Worm (Caenorhabditis elegans) whole organism, young adult: ENCODE measurements around the gene wrt-3.

Experiments used
- B0019.2 ChIP-seq: fragments of 200-800 bp; sonication (Bioruptor generic); conservative IDR thresholded peaks from 2 replicates; pipeline ENCODE4 v1.3.6; 2022; ENCODE audit warnings: missing genetic modification reagents, missing genetic modification characterization, missing compliant biosample characterization
- C17E4.6 ChIP-seq: fragments of 200-800 bp; sonication (Bioruptor generic); IDR thresholded peaks from 2 replicates; pipeline ENCODE4 v1.3.6; 2022; ENCODE audit warnings: missing genetic modification reagents, missing genetic modification characterization, missing compliant biosample characterization
- F23B12.7 ChIP-seq: sonication (generic microtip); optimal IDR thresholded peaks from 2 replicates; lab custom pipeline; 2017; ENCODE audit warnings: missing genetic modification characterization, mild to moderate bottlenecking, missing compliant biosample characterization, antibody characterized with exemption, moderate library complexity; ENCODE audit not compliant: insufficient read depth
- F33H1.4 ChIP-seq: fragments of 200-800 bp; sonication (Bioruptor generic); IDR thresholded peaks from 2 replicates; pipeline ENCODE4 v1.3.6; 2022; ENCODE audit warnings: missing genetic modification reagents, missing genetic modification characterization, missing compliant biosample characterization
- F39B2.1 ChIP-seq: fragments of 200-800 bp; sonication (Bioruptor generic); IDR thresholded peaks from 2 replicates; pipeline ENCODE4 v1.3.6; 2022; ENCODE audit warnings: missing genetic modification reagents, missing genetic modification characterization, missing compliant biosample characterization
- F49E8.2 ChIP-seq: sonication (generic microtip); optimal IDR thresholded peaks from 3 replicates; lab custom pipeline; 2017; ENCODE audit warnings: missing genetic modification characterization, mild to moderate bottlenecking, missing compliant biosample characterization, antibody characterized with exemption, moderate library complexity; ENCODE audit not compliant: insufficient read depth
- F52B5.7 ChIP-seq: sonication (generic microtip); optimal IDR thresholded peaks from 2 replicates; lab custom pipeline; 2016; ENCODE audit warnings: mild to moderate bottlenecking, missing genetic modification characterization, missing compliant biosample characterization
- F55B11.4 ChIP-seq: sonication (generic microtip); optimal IDR thresholded peaks from 2 replicates; lab custom pipeline; 2016; ENCODE audit warnings: missing compliant biosample characterization, missing genetic modification characterization, borderline replicate concordance; ENCODE audit not compliant: insufficient read depth
- Y53F4B.3 ChIP-seq: fragments of 200-800 bp; sonication (Bioruptor generic); IDR thresholded peaks from 2 replicates; pipeline ENCODE4 v1.3.6; 2022; ENCODE audit warnings: missing genetic modification reagents, missing genetic modification characterization, missing compliant biosample characterization
- Y53G8AR.9 ChIP-seq: fragments of 200-800 bp; sonication (Bioruptor generic); conservative IDR thresholded peaks from 2 replicates; pipeline ENCODE4 v1.3.6; 2022; ENCODE audit warnings: missing genetic modification reagents, missing genetic modification characterization, missing compliant biosample characterization
- Y79H2A.3 ChIP-seq: fragments of 200-800 bp; sonication (Bioruptor generic); conservative IDR thresholded peaks from 2 replicates; pipeline ENCODE4 v1.3.6; 2022; ENCODE audit warnings: missing genetic modification reagents, missing genetic modification characterization, missing compliant biosample characterization
- atf-7 ChIP-seq: sonication (generic microtip); optimal IDR thresholded peaks from 2 replicates; lab custom pipeline; 2017; ENCODE audit warnings: mild to moderate bottlenecking, missing genetic modification characterization, missing compliant biosample characterization
- attf-3 ChIP-seq: fragments of 200-800 bp; sonication (Bioruptor generic); conservative IDR thresholded peaks from 2 replicates; pipeline ENCODE4 v1.3.6; 2022; ENCODE audit warnings: missing genetic modification reagents, missing genetic modification characterization, missing compliant biosample characterization
- bed-1 ChIP-seq: fragments of 200-800 bp; sonication (Bioruptor generic); IDR thresholded peaks from 2 replicates; pipeline ENCODE4 v1.3.6; 2022; ENCODE audit warnings: missing genetic modification reagents, missing genetic modification characterization, missing compliant biosample characterization
- ceh-100 ChIP-seq: fragments of 200-800 bp; sonication (Bioruptor generic); IDR thresholded peaks from 2 replicates; pipeline ENCODE4 v1.3.6; 2022; ENCODE audit warnings: missing genetic modification reagents, missing genetic modification characterization, missing compliant biosample characterization
- ceh-27 ChIP-seq: fragments of 200-800 bp; sonication (Bioruptor generic); optimal IDR thresholded peaks from 2 replicates; lab custom pipeline; 2018; ENCODE audit warnings: mild to moderate bottlenecking, missing genetic modification characterization, moderate library complexity, missing compliant biosample characterization
- dox-1 ChIP-seq: fragments of 200-800 bp; sonication (Bioruptor generic); IDR thresholded peaks from 2 replicates; pipeline ENCODE4 v1.3.6; 2022; ENCODE audit warnings: missing genetic modification reagents, missing genetic modification characterization, missing compliant biosample characterization
- egl-18 ChIP-seq: fragments of 200-800 bp; sonication (Bioruptor generic); IDR thresholded peaks from 2 replicates; pipeline ENCODE4 v1.3.6; 2022; ENCODE audit warnings: missing genetic modification reagents, missing genetic modification characterization, missing compliant biosample characterization
- egrh-3 ChIP-seq: fragments of 200-800 bp; sonication (Bioruptor generic); IDR thresholded peaks from 2 replicates; pipeline ENCODE4 v1.3.6; 2022; ENCODE audit warnings: missing genetic modification reagents, missing genetic modification characterization, missing compliant biosample characterization
- hmg-20 ChIP-seq: fragments of 200-800 bp; sonication (Bioruptor generic); IDR thresholded peaks from 2 replicates; pipeline ENCODE4 v1.3.6; 2022; ENCODE audit warnings: missing genetic modification reagents, missing genetic modification characterization, missing compliant biosample characterization
- let-607 ChIP-seq, 2 experiments: fragments of 200-800 bp in 1 of 2; sonication (Bioruptor generic) in 1 of 2; sonication (generic microtip) in 1 of 2; optimal IDR thresholded peaks; 2 replicates each; lab custom pipeline; 2016 to 2018; ENCODE audit warnings: mild to moderate bottlenecking in 2 of 2, missing compliant biosample characterization in 2 of 2, missing genetic modification characterization in 2 of 2, moderate library complexity in 2 of 2, missing genotype in 1 of 2
- lin-54 ChIP-seq: fragments of 200-800 bp; sonication (Bioruptor generic); optimal IDR thresholded peaks from 2 replicates; lab custom pipeline; 2018; ENCODE audit warnings: mild to moderate bottlenecking, missing genetic modification characterization, missing compliant biosample characterization
- lir-1 ChIP-seq: fragments of 200-800 bp; sonication (Bioruptor generic); conservative IDR thresholded peaks from 2 replicates; pipeline ENCODE4 v1.3.6; 2022; ENCODE audit warnings: missing genetic modification reagents, missing genetic modification characterization, missing compliant biosample characterization
- madf-3 ChIP-seq: fragments of 200-800 bp; sonication (Bioruptor generic); IDR thresholded peaks from 2 replicates; pipeline ENCODE4 v1.3.6; 2022; ENCODE audit warnings: missing genetic modification reagents, missing genetic modification characterization, missing compliant biosample characterization
- mes-4 ChIP-seq: sonication (generic microtip); optimal IDR thresholded peaks from 2 replicates; lab custom pipeline; 2016; ENCODE audit warnings: missing genotype, missing genetic modification characterization, missing compliant biosample characterization
- nfya-1 ChIP-seq: sonication (generic microtip); optimal IDR thresholded peaks from 2 replicates; lab custom pipeline; 2017; ENCODE audit warnings: antibody characterized with exemption, missing compliant biosample characterization, missing genetic modification characterization, borderline replicate concordance; ENCODE audit not compliant: insufficient read depth
- nfya-2 ChIP-seq: fragments of 200-800 bp; sonication (Bioruptor generic); IDR thresholded peaks from 2 replicates; pipeline ENCODE4 v1.3.6; 2022; ENCODE audit warnings: missing genetic modification reagents, missing genetic modification characterization, missing compliant biosample characterization
- nhr-80 ChIP-seq: sonication (generic microtip); optimal IDR thresholded peaks from 2 replicates; lab custom pipeline; 2016; ENCODE audit warnings: missing genetic modification characterization, missing compliant biosample characterization
- nhr-90 ChIP-seq: sonication (generic microtip); optimal IDR thresholded peaks from 2 replicates; lab custom pipeline; 2016; ENCODE audit warnings: missing genotype, mild to moderate bottlenecking, missing genetic modification characterization, missing compliant biosample characterization
- repo-1 ChIP-seq: sonication (generic microtip); optimal IDR thresholded peaks from 2 replicates; lab custom pipeline; 2017; ENCODE audit warnings: mild to moderate bottlenecking, missing genetic modification characterization, missing compliant biosample characterization
- sdz-38 ChIP-seq: sonication (generic microtip); optimal IDR thresholded peaks from 2 replicates; lab custom pipeline; 2016; ENCODE audit warnings: missing genotype, missing genetic modification characterization, missing compliant biosample characterization
- tbx-9 ChIP-seq: sonication (generic microtip); optimal IDR thresholded peaks from 2 replicates; lab custom pipeline; 2016; ENCODE audit warnings: borderline replicate concordance, missing genetic modification characterization, inconsistent platforms, missing compliant biosample characterization
- tlf-1 ChIP-seq: fragments of 200-800 bp; sonication (Bioruptor generic); optimal IDR thresholded peaks from 2 replicates; lab custom pipeline; 2018; ENCODE audit warnings: mild to moderate bottlenecking, missing genetic modification characterization, missing compliant biosample characterization
- unc-62 ChIP-seq: fragments of 150-350 bp; optimal IDR thresholded peaks from 2 replicates; lab custom pipeline; 2014; ENCODE audit warnings: missing biosample characterization, missing genetic modification reagents, missing genetic modification characterization
- zfh-2 ChIP-seq: fragments of 200-800 bp; sonication (Bioruptor generic); conservative IDR thresholded peaks from 2 replicates; pipeline ENCODE4 v1.3.6; 2022; ENCODE audit warnings: missing genetic modification reagents, missing genetic modification characterization, missing compliant biosample characterization
- ztf-6 ChIP-seq: fragments of 200-800 bp; sonication (Bioruptor generic); IDR thresholded peaks from 2 replicates; pipeline ENCODE4 v1.3.6; 2022; ENCODE audit warnings: missing genetic modification reagents, missing genetic modification characterization, missing compliant biosample characterization

The wrt-3 gene

ce11 chrIV:9488315-9488714 is 11.1 kb upstream of the wrt-3 start, which contains the start of gene sru-1:
TSS of gene sru-1 (plus strand) at chrIV:9488615.
- no peak for TF ChIP-seq unc-62 (GFP tag; lab: Kevin White, UChicago)
- TF ChIP-seq madf-3 (GFP tag; lab: Robert Waterston, UW): no peak
- TF ChIP-seq Y53F4B.3: no peak
- no peak for TF ChIP-seq ceh-100 (GFP tag; lab: Robert Waterston, UW)

ce11 chrIV:9486779-9487178 is 9.5 kb upstream of the wrt-3 start:
- TF ChIP-seq atf-7 (no peak), attf-3 (no peak), F52B5.7 (no peak), F49E8.2 (tag; lab: Kevin White, UChicago) (no peak), F23B12.7 (no peak), ceh-27 (GFP tag; lab: Kevin White, UChicago) (no peak)

DNA sequence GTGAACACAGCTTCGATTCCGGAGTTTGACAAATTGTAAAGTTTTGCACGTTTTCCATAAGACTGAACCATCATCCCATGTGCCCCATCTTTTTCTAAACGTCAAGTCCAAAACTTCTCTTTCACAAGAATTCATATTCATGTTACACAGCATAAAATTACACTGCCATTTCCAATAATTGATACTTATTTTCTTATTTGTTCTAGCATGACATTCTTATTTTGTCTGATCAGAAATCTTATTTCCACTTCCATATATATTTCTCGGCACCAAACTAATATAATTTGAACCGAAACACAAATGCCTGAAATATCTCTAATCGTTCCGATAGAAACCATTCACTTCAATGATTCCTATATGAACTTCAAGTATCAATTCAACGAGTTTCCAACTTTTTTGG is 8.7 kb upstream of the wrt-3 start, which contains the start of gene sru-2:
Gene sru-2, plus strand, starts transcription at position 301 of the 400 bp plus-strand sequence.
- no peak for TF ChIP-seq repo-1 (tag; lab: Kevin White, UChicago)
- no peak for TF ChIP-seq bed-1

- no peak for TF ChIP-seq Y53G8AR.9 (GFP tag; lab: Robert Waterston, UW)
- no peak for TF ChIP-seq nhr-80 (tag; lab: Kevin White, UChicago)
- no peak for TF ChIP-seq nhr-90 (tag; lab: Kevin White, UChicago)
- no peak for TF ChIP-seq ztf-6 (GFP tag; lab: Robert Waterston, UW)
- TF ChIP-seq hmg-20: no peak
- no peak for TF ChIP-seq mes-4 (tag; lab: Kevin White, UChicago)
- no peak for TF ChIP-seq ceh-100 (GFP tag; lab: Robert Waterston, UW)
- TF ChIP-seq Y79H2A.3 (GFP tag; lab: Robert Waterston, UW): no peak
- TF ChIP-seq B0019.2 (GFP tag; lab: Robert Waterston, UW): no peak
- TF ChIP-seq let-607 (tag; optimal IDR thresholded peaks at IDR 0.05; lab: Kevin White, UChicago): no peak
- TF ChIP-seq lir-1 (GFP tag; lab: Robert Waterston, UW): no peak
- no peak for TF ChIP-seq tbx-9 (tag; lab: Kevin White, UChicago)
- TF ChIP-seq lin-54 (GFP tag; lab: Kevin White, UChicago): no peak
- no peak for TF ChIP-seq nfya-1 (tag; lab: Kevin White, UChicago)
- TF ChIP-seq F33H1.4 (GFP tag; lab: Robert Waterston, UW): no peak
- no peak for TF ChIP-seq dox-1 (GFP tag; lab: Robert Waterston, UW)
- no peak for TF ChIP-seq tlf-1 (GFP tag; lab: Kevin White, UChicago)
- TF ChIP-seq zfh-2 (GFP tag; lab: Robert Waterston, UW): no peak
Observed at ce11 chrIV:9485040-9485439, 7.8 kb upstream of the wrt-3 start, which contains the start of gene gadr-2. TSS of gene gadr-2 (minus strand) at chrIV:9485140.

- no peak for TF ChIP-seq C17E4.6 (GFP tag; lab: Robert Waterston, UW)
- no peak for TF ChIP-seq tlf-1 (GFP tag; lab: Kevin White, UChicago)
- TF ChIP-seq egl-18 (GFP tag; lab: Robert Waterston, UW): no peak
- TF ChIP-seq sdz-38 (tag; lab: Kevin White, UChicago): no peak
- TF ChIP-seq atf-7: no peak
- no peak for TF ChIP-seq F55B11.4 (tag; lab: Kevin White, UChicago)
- no peak for TF ChIP-seq nfya-2 (GFP tag; lab: Robert Waterston, UW)
- no peak for TF ChIP-seq F39B2.1
- TF ChIP-seq egrh-3: no peak
- TF ChIP-seq mes-4 (tag; lab: Kevin White, UChicago): no peak
Observed at ce11 chrIV:9480936-9481335, 3.7 kb upstream of the wrt-3 start, which contains the start of gene cng-3. TSS of gene cng-3 (minus strand) at chrIV:9481037.
